Worm (Caenorhabditis elegans): ENCODE results near the gene Y44A6D.6.

ce11 chrV:20807038-20807437 is at the start of gene Y44A6D.6:
- TF ChIP-seq ceh-16 (tag; optimal IDR thresholded peaks at IDR 0.05): no peak
- TF ChIP-seq fos-1 (tag; optimal IDR thresholded peaks at IDR 0.05): no peak
- TF ChIP-seq lsy-12 (tag; optimal IDR thresholded peaks at IDR 0.05): no peak
- no peak for TF ChIP-seq ztf-4 (tag; optimal IDR thresholded peaks at IDR 0.05)
- TF ChIP-seq aly-2 (tag; optimal IDR thresholded peaks at IDR 0.05): no peak
- TF ChIP-seq daf-12 (tag; optimal IDR thresholded peaks at IDR 0.05): no peak
- TF ChIP-seq ztf-11 (tag; optimal IDR thresholded peaks at IDR 0.05): no peak
- no peak for TF ChIP-seq ZK546.5 (tag; optimal IDR thresholded peaks at IDR 0.05)

Measured in whole organism, L3 larva.